Fruit fly (Drosophila melanogaster) whole organism, prepupa: ENCODE data around the gene Cisd2.

Source experiments
- CG11294 ChIP-seq: fragments of 200-800 bp; sonication (Bioruptor generic); IDR thresholded peaks from 2 replicates; pipeline ENCODE4 v1.3.6; 2022; ENCODE audit warnings: missing biosample characterization, missing genetic modification characterization
- CG16779 ChIP-seq: fragments of 200-800 bp; sonication (Bioruptor generic); optimal IDR thresholded peaks from 3 replicates; lab custom pipeline; 2017; ENCODE audit warnings: missing biosample characterization, mild to moderate bottlenecking, missing genetic modification characterization
- CG6163 ChIP-seq: fragments of 200-800 bp; sonication (Bioruptor generic); IDR thresholded peaks from 3 replicates; pipeline ENCODE4 v1.3.6; 2022; ENCODE audit warnings: missing biosample characterization, missing genetic modification characterization
- Gug ChIP-seq: fragments of 200-800 bp; sonication (Bioruptor generic); IDR thresholded peaks from 2 replicates; pipeline ENCODE4 v1.3.6; 2022; ENCODE audit warnings: missing biosample characterization, missing genetic modification characterization
- Hr38 ChIP-seq: sonication (Bioruptor generic); optimal IDR thresholded peaks from 2 replicates; lab custom pipeline; 2016; ENCODE audit warnings: missing biosample characterization, missing genetic modification characterization
- OdsH ChIP-seq: fragments of 200-800 bp; sonication (Bioruptor generic); optimal IDR thresholded peaks from 3 replicates; lab custom pipeline; 2016; ENCODE audit warnings: missing biosample characterization, missing genetic modification characterization
- Smox ChIP-seq: fragments of 200-800 bp; sonication (Bioruptor generic); optimal IDR thresholded peaks from 3 replicates; lab custom pipeline; 2016; ENCODE audit warnings: missing biosample characterization, missing genetic modification characterization
- dac ChIP-seq: fragments of 200-800 bp; sonication (Bioruptor generic); optimal IDR thresholded peaks from 2 replicates; lab custom pipeline; 2017; ENCODE audit warnings: missing biosample characterization, mild to moderate bottlenecking, missing genetic modification characterization
- fd59A ChIP-seq: fragments of 200-800 bp; sonication (Bioruptor generic); optimal IDR thresholded peaks from 2 replicates; lab custom pipeline; 2017; ENCODE audit warnings: missing biosample characterization, mild to moderate bottlenecking, missing genetic modification characterization, missing genetic modification reagents
- lz ChIP-seq: fragments of 200-800 bp; sonication (Bioruptor generic); optimal IDR thresholded peaks from 3 replicates; lab custom pipeline; 2016; ENCODE audit warnings: missing biosample characterization, missing genetic modification characterization
- net ChIP-seq: fragments of 200-800 bp; sonication (Bioruptor generic); optimal IDR thresholded peaks from 3 replicates; lab custom pipeline; 2016; ENCODE audit warnings: missing biosample characterization, missing genetic modification characterization

dm6 chr3R:29212534-29212933, 10.7 kb downstream of the Cisd2 start:
- TF ChIP-seq fd59A (no peak), CG11294 (GFP tag; lab: Robert Waterston, UW) (no peak), Smox (GFP tag; lab: Kevin White, UChicago) (no peak), CG6163 (GFP tag; lab: Robert Waterston, UW) (no peak), Hr38 (GFP tag; lab: Kevin White, UChicago) (no peak), net (no peak), lz (no peak), CG16779 (tag; lab: Kevin White, UChicago) (no peak), OdsH (no peak), dac (GFP tag; lab: Kevin White, UChicago) (no peak), Gug (GFP tag; lab: Robert Waterston, UW) (no peak)
